Worm (Caenorhabditis elegans) whole organism, young adult: ENCODE data around the gene T05H4.15.
A peak's percentile ranks its signal among the peaks of the same experiment; 100 is the strongest.

Experiments
- B0261.1 ChIP-seq: sonication (generic microtip); optimal IDR thresholded peaks from 2 replicates; lab custom pipeline; 2016; ENCODE audit warnings: mild to moderate bottlenecking, missing genetic modification characterization, moderate library complexity, missing compliant biosample characterization
- C06A6.2 ChIP-seq: fragments of 200-800 bp; sonication (Bioruptor generic); conservative IDR thresholded peaks from 2 replicates; pipeline ENCODE4 v1.3.6; 2022; ENCODE audit warnings: missing genetic modification characterization, missing compliant biosample characterization
- C17E4.6 ChIP-seq: fragments of 200-800 bp; sonication (Bioruptor generic); IDR thresholded peaks from 2 replicates; pipeline ENCODE4 v1.3.6; 2022; ENCODE audit warnings: missing genetic modification reagents, missing genetic modification characterization, missing compliant biosample characterization
- F39B2.1 ChIP-seq: fragments of 200-800 bp; sonication (Bioruptor generic); IDR thresholded peaks from 2 replicates; pipeline ENCODE4 v1.3.6; 2022; ENCODE audit warnings: missing genetic modification reagents, missing genetic modification characterization, missing compliant biosample characterization
- F49E8.2 ChIP-seq: sonication (generic microtip); optimal IDR thresholded peaks from 3 replicates; lab custom pipeline; 2017; ENCODE audit warnings: missing genetic modification characterization, mild to moderate bottlenecking, missing compliant biosample characterization, antibody characterized with exemption, moderate library complexity; ENCODE audit not compliant: insufficient read depth
- F57A8.1 ChIP-seq: fragments of 200-800 bp; sonication (Bioruptor generic); optimal IDR thresholded peaks from 2 replicates; lab custom pipeline; 2018; ENCODE audit warnings: mild to moderate bottlenecking, missing genetic modification characterization, moderate library complexity, missing compliant biosample characterization
- K11D2.4 ChIP-seq: fragments of 200-800 bp; sonication (Bioruptor generic); IDR thresholded peaks from 2 replicates; pipeline ENCODE4 v1.3.6; 2022; ENCODE audit warnings: missing genetic modification reagents, missing genetic modification characterization, missing compliant biosample characterization
- K12H6.12 ChIP-seq: fragments of 200-800 bp; sonication (Bioruptor generic); optimal IDR thresholded peaks from 2 replicates; lab custom pipeline; 2018; ENCODE audit warnings: mild to moderate bottlenecking, missing genetic modification characterization, missing compliant biosample characterization
- Y67H2A.10 ChIP-seq: fragments of 200-800 bp; sonication (Bioruptor generic); conservative IDR thresholded peaks from 2 replicates; pipeline ENCODE4 v1.3.6; 2022; ENCODE audit warnings: missing genetic modification reagents, missing genetic modification characterization, missing compliant biosample characterization
- aptf-3 ChIP-seq: fragments of 200-800 bp; sonication (Bioruptor generic); IDR thresholded peaks from 2 replicates; pipeline ENCODE4 v1.3.6; 2022; ENCODE audit warnings: missing genetic modification characterization, missing compliant biosample characterization
- atf-7 ChIP-seq: sonication (generic microtip); optimal IDR thresholded peaks from 2 replicates; lab custom pipeline; 2017; ENCODE audit warnings: mild to moderate bottlenecking, missing genetic modification characterization, missing compliant biosample characterization
- athp-1 ChIP-seq: sonication (generic microtip); optimal IDR thresholded peaks from 2 replicates; lab custom pipeline; 2017; ENCODE audit warnings: mild to moderate bottlenecking, missing genetic modification characterization, missing compliant biosample characterization
- attf-5 ChIP-seq: fragments of 200-800 bp; sonication (Bioruptor generic); optimal IDR thresholded peaks from 2 replicates; lab custom pipeline; 2018; ENCODE audit warnings: mild to moderate bottlenecking, missing genetic modification characterization, missing compliant biosample characterization
- cebp-2 ChIP-seq: fragments of 200-800 bp; sonication (Bioruptor generic); IDR thresholded peaks from 2 replicates; pipeline ENCODE4 v1.3.6; 2022; ENCODE audit warnings: missing genetic modification characterization, missing compliant biosample characterization
- ceh-40 ChIP-seq: fragments of 200-800 bp; sonication (Bioruptor generic); IDR thresholded peaks from 2 replicates; pipeline ENCODE4 v1.3.6; 2022; ENCODE audit warnings: missing genetic modification characterization, missing compliant biosample characterization
- dox-1 ChIP-seq: fragments of 200-800 bp; sonication (Bioruptor generic); IDR thresholded peaks from 2 replicates; pipeline ENCODE4 v1.3.6; 2022; ENCODE audit warnings: missing genetic modification reagents, missing genetic modification characterization, missing compliant biosample characterization
- dpl-1 ChIP-seq: fragments of 150-350 bp; optimal IDR thresholded peaks from 2 replicates; lab custom pipeline; 2014; ENCODE audit warnings: missing biosample characterization, missing genetic modification reagents, missing genetic modification characterization
- egl-44 ChIP-seq: fragments of 200-800 bp; sonication (Bioruptor generic); IDR thresholded peaks from 2 replicates; pipeline ENCODE4 v1.3.6; 2022; ENCODE audit warnings: missing genetic modification reagents, missing genetic modification characterization, missing compliant biosample characterization
- egrh-3 ChIP-seq: fragments of 200-800 bp; sonication (Bioruptor generic); IDR thresholded peaks from 2 replicates; pipeline ENCODE4 v1.3.6; 2022; ENCODE audit warnings: missing genetic modification reagents, missing genetic modification characterization, missing compliant biosample characterization
- ekl-4 ChIP-seq: fragments of 200-800 bp; sonication (Bioruptor generic); IDR thresholded peaks from 2 replicates; pipeline ENCODE4 v1.3.6; 2022; ENCODE audit warnings: missing genetic modification reagents, missing genetic modification characterization, missing compliant biosample characterization
- ets-4 ChIP-seq: fragments of 200-800 bp; sonication (Bioruptor generic); optimal IDR thresholded peaks from 2 replicates; lab custom pipeline; 2018; ENCODE audit warnings: mild to moderate bottlenecking, missing genetic modification characterization, missing compliant biosample characterization
- hlh-12 ChIP-seq: sonication (generic microtip); optimal IDR thresholded peaks from 2 replicates; lab custom pipeline; 2016; ENCODE audit warnings: missing genetic modification characterization, missing compliant biosample characterization
- hrde-1 ChIP-seq: sonication (generic microtip); optimal IDR thresholded peaks from 2 replicates; lab custom pipeline; 2016; ENCODE audit warnings: missing genetic modification characterization, mild to moderate bottlenecking, missing compliant biosample characterization, moderate library complexity, missing genotype, missing genetic modification reagents, borderline replicate concordance
- hsf-1 ChIP-seq: fragments of 200-800 bp; sonication (Bioruptor generic); IDR thresholded peaks from 2 replicates; pipeline ENCODE4 v1.3.6; 2022; ENCODE audit warnings: missing genetic modification reagents, missing genetic modification characterization, missing compliant biosample characterization
- lag-1 ChIP-seq: fragments of 200-800 bp; sonication (Bioruptor generic); IDR thresholded peaks from 2 replicates; pipeline ENCODE4 v1.3.6; 2022; ENCODE audit warnings: missing genetic modification reagents, missing genetic modification characterization, missing compliant biosample characterization
- let-526 ChIP-seq: fragments of 200-800 bp; sonication (Bioruptor generic); IDR thresholded peaks from 2 replicates; pipeline ENCODE4 v1.3.6; 2022; ENCODE audit warnings: missing genetic modification reagents, missing genetic modification characterization, missing compliant biosample characterization
- lin-26 ChIP-seq: fragments of 200-800 bp; sonication (Bioruptor generic); IDR thresholded peaks from 2 replicates; pipeline ENCODE4 v1.3.6; 2022; ENCODE audit warnings: missing genetic modification reagents, missing genetic modification characterization, missing compliant biosample characterization
- lsl-1 ChIP-seq: fragments of 200-800 bp; sonication (Bioruptor generic); optimal IDR thresholded peaks from 2 replicates; lab custom pipeline; 2018; ENCODE audit warnings: mild to moderate bottlenecking, missing genetic modification characterization, moderate library complexity, missing compliant biosample characterization
- madf-8 ChIP-seq: fragments of 200-800 bp; sonication (Bioruptor generic); conservative IDR thresholded peaks from 2 replicates; pipeline ENCODE4 v1.3.6; 2022; ENCODE audit warnings: missing genetic modification reagents, missing genetic modification characterization, missing compliant biosample characterization
- mxl-1 ChIP-seq: sonication (generic microtip); optimal IDR thresholded peaks from 2 replicates; lab custom pipeline; 2016; ENCODE audit warnings: missing genetic modification characterization, missing compliant biosample characterization
- nfyb-1 ChIP-seq: fragments of 200-800 bp; sonication (Bioruptor generic); IDR thresholded peaks from 2 replicates; pipeline ENCODE4 v1.3.6; 2022; ENCODE audit warnings: missing genetic modification reagents, missing genetic modification characterization, missing compliant biosample characterization
- nhr-179 ChIP-seq: sonication (generic microtip); optimal IDR thresholded peaks from 2 replicates; lab custom pipeline; 2016; ENCODE audit warnings: mild to moderate bottlenecking, missing genetic modification characterization, missing compliant biosample characterization
- nhr-80 ChIP-seq: sonication (generic microtip); optimal IDR thresholded peaks from 2 replicates; lab custom pipeline; 2016; ENCODE audit warnings: missing genetic modification characterization, missing compliant biosample characterization
- repo-1 ChIP-seq: sonication (generic microtip); optimal IDR thresholded peaks from 2 replicates; lab custom pipeline; 2017; ENCODE audit warnings: mild to moderate bottlenecking, missing genetic modification characterization, missing compliant biosample characterization
- sdz-38 ChIP-seq: sonication (generic microtip); optimal IDR thresholded peaks from 2 replicates; lab custom pipeline; 2016; ENCODE audit warnings: missing genotype, missing genetic modification characterization, missing compliant biosample characterization
- snpc-3.4 ChIP-seq: sonication (generic microtip); optimal IDR thresholded peaks from 2 replicates; lab custom pipeline; 2017; ENCODE audit warnings: missing genetic modification characterization, mild to moderate bottlenecking, missing compliant biosample characterization, antibody characterized with exemption, moderate library complexity, missing genotype, missing genetic modification reagents
- sptf-2 ChIP-seq: fragments of 200-800 bp; sonication (Bioruptor generic); optimal IDR thresholded peaks from 2 replicates; lab custom pipeline; 2018; ENCODE audit warnings: mild to moderate bottlenecking, missing genetic modification characterization, missing compliant biosample characterization
- unc-62 ChIP-seq: fragments of 150-350 bp; optimal IDR thresholded peaks from 2 replicates; lab custom pipeline; 2014; ENCODE audit warnings: missing biosample characterization, missing genetic modification reagents, missing genetic modification characterization
- ztf-18 ChIP-seq: sonication (generic microtip); optimal IDR thresholded peaks from 2 replicates; lab custom pipeline; 2016; ENCODE audit warnings: missing genotype, mild to moderate bottlenecking, missing genetic modification characterization, missing compliant biosample characterization
- ztf-6 ChIP-seq: fragments of 200-800 bp; sonication (Bioruptor generic); IDR thresholded peaks from 2 replicates; pipeline ENCODE4 v1.3.6; 2022; ENCODE audit warnings: missing genetic modification reagents, missing genetic modification characterization, missing compliant biosample characterization

T05H4.15 gene

DNA sequence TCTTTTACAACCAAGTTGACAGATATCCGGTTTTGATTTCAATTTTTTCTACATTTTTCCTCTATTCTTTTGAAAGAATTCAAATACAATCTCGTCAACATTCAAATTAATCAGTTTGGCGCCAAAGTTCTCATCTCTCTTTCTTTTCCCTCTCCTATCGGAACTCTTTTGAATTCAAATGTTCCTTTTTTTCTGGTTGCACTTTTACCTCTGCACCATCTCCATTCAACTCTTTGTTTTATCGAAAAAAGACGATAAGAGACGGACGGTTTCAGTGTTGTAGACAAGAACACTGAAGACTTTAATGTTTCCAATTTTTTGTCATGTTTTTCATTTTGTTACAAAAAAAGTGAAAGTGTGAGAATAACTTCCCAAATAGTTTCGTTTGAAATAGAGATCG lies 34.5 kb upstream of the T05H4.15 start:
- TF ChIP-seq cebp-2 (no peak), nhr-80 (tag; lab: Kevin White, UChicago) (peak; percentile 90), attf-5 (GFP tag; lab: Kevin White, UChicago) (peak; percentile 11)
- TF ChIP-seq, all 124 proteins: peak for 2

DNA sequence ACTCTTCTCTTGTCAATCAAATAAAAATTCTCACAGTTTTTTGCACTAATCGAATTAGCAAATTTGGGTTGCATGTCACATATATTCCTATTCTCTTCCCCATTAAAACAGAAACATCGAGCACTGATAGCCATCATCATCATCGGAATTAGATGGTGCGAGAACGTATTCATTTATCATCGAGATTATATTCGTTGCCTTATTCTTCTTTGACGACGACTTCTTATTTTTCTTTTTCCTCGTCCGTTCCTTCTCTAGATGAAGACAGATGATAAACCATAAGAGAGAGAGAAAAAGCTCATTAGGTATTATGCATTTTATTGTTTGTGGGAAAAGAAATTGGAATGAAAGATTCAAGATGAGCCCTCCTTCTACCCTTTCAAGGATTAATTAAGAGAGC lies 29.7 kb upstream of the T05H4.15 start:
- TF ChIP-seq mxl-1 (tag; lab: Kevin White, UChicago), result no peak
- no peak for TF ChIP-seq nhr-179 (tag; lab: Kevin White, UChicago)
- no peak for TF ChIP-seq F57A8.1
- no peak for TF ChIP-seq egl-44 (GFP tag; lab: Robert Waterston, UW)
- no peak for TF ChIP-seq K12H6.12 (tag; lab: Kevin White, UChicago)
- TF ChIP-seq hlh-12 (tag; lab: Kevin White, UChicago), result no peak
- TF ChIP-seq hsf-1 (GFP tag; lab: Robert Waterston, UW), result no peak
- no peak for TF ChIP-seq lsl-1 (GFP tag; lab: Kevin White, UChicago)
- TF ChIP-seq ekl-4 (GFP tag; lab: Robert Waterston, UW), result no peak
- no peak for TF ChIP-seq lin-26

DNA sequence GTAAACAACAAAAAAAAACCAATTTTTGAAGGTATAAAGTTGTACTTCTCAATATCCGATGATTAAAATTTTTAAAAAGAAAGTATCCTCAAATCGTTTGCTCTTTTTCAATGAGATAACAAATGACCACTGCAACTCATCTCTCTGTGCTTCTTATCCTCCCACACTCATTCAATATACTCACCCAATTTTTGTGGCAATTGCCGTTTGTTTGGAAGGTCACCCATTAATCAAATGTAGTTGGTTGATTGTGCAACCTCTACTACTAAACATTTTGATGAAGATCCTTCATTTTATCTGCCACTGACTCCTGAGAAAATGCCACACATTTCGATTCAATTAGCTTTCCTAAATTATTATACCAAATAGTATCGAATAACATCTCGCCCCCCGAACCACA lies 26.2 kb upstream of the T05H4.15 start:
- TF ChIP-seq dox-1 (GFP tag; lab: Robert Waterston, UW) (no peak), sptf-2 (GFP tag; lab: Kevin White, UChicago) (no peak), ceh-40 (no peak), madf-8 (GFP tag; lab: Robert Waterston, UW) (no peak), cebp-2 (no peak), ztf-6 (GFP tag; lab: Robert Waterston, UW) (no peak), repo-1 (no peak), K11D2.4 (no peak), aptf-3 (GFP tag; lab: Robert Waterston, UW) (no peak), atf-7 (tag; lab: Kevin White, UChicago) (no peak), unc-62 (GFP tag; lab: Kevin White, UChicago) (no peak), ztf-18 (tag; lab: Kevin White, UChicago) (no peak)

DNA sequence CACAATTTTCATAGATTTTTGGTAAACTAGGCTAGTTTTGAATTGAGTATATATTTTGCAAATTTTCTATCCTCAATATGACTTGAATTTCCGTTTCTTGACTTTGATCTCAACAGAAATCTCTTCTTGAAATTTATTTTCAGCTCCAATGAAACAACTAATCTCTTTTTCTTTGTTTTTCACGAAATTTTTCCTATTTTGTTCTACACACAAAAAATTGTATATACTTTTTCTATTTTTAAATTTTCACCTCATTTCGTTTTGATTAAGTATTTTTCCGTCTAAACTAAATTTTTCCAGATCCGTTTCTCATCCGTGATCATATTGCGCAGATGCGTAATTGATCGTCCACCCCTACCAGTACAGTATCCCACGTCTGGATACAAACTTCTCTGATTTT lies 23.3 kb upstream of the T05H4.15 start, which contains the start of gene unc-83:
unc-83 (plus strand) TSS at position 301 of the 400 bp plus-strand sequence.
- TF ChIP-seq F39B2.1 (GFP tag; lab: Robert Waterston, UW), result no peak
- no peak for TF ChIP-seq repo-1
- TF ChIP-seq athp-1 (tag; lab: Kevin White, UChicago), result no peak
- TF ChIP-seq C06A6.2 (GFP tag; lab: Robert Waterston, UW), result no peak
- no peak for TF ChIP-seq sdz-38 (tag; lab: Kevin White, UChicago)
- no peak for TF ChIP-seq nfyb-1
- no peak for TF ChIP-seq let-526 (GFP tag; lab: Robert Waterston, UW)
- no peak for TF ChIP-seq cebp-2
- no peak for TF ChIP-seq dpl-1
- no peak for TF ChIP-seq lag-1
- no peak for TF ChIP-seq Y67H2A.10 (GFP tag; lab: Robert Waterston, UW)
- no peak for TF ChIP-seq snpc-3.4 (tag; lab: Kevin White, UChicago)
- no peak for TF ChIP-seq B0261.1 (tag; lab: Kevin White, UChicago)
- no peak for TF ChIP-seq C17E4.6 (GFP tag; lab: Robert Waterston, UW)
- no peak for TF ChIP-seq F49E8.2 (tag; lab: Kevin White, UChicago)
- TF ChIP-seq egrh-3 (GFP tag; lab: Robert Waterston, UW), result no peak
- no peak for TF ChIP-seq hrde-1 (tag; lab: Kevin White, UChicago)
- no peak for TF ChIP-seq ets-4 (GFP tag; lab: Kevin White, UChicago)
- TF ChIP-seq sptf-2 (GFP tag; lab: Kevin White, UChicago), result no peak
